Worm (Caenorhabditis elegans): ENCODE results near the gene lgx-1.

- TF ChIP-seq lsl-1 (GFP tag; optimal IDR thresholded peaks at IDR 0.05): no peak
- no peak for TF ChIP-seq ztf-6 (GFP tag; IDR thresholded peaks at IDR 0.05)
- TF ChIP-seq nfya-1 (tag; optimal IDR thresholded peaks at IDR 0.05; ENCODE audit: borderline replicate concordance, insufficient read depth): no peak
- no peak for TF ChIP-seq ccch-3 (GFP tag; optimal IDR thresholded peaks at IDR 0.05)
- TF ChIP-seq T07F8.4 (tag; optimal IDR thresholded peaks at IDR 0.05): no peak
- no peak for TF ChIP-seq pha-4 (tag; optimal IDR thresholded peaks at IDR 0.05)
- TF ChIP-seq efl-1 (GFP tag; optimal IDR thresholded peaks at IDR 0.05): no peak
- no peak for TF ChIP-seq dpl-1 (GFP tag; optimal IDR thresholded peaks at IDR 0.05)
- no peak for TF ChIP-seq let-607 (tag; optimal IDR thresholded peaks at IDR 0.05)
- TF ChIP-seq zim-3 (tag; optimal IDR thresholded peaks at IDR 0.05): no peak
- no peak for TF ChIP-seq rec-8 (tag; optimal IDR thresholded peaks at IDR 0.05)
- TF ChIP-seq bed-1 (GFP tag; IDR thresholded peaks at IDR 0.05): no peak
- TF ChIP-seq ama-1 (optimal IDR thresholded peaks at IDR 0.05): no peak
- TF ChIP-seq ama-1 (GFP tag; optimal IDR thresholded peaks at IDR 0.05): no peak
- no peak for TF ChIP-seq xnd-1 (tag; optimal IDR thresholded peaks at IDR 0.05)
Measured at ce11 chrX:5507926-5508325, 30.4 kb downstream of the lgx-1 start.
